Fruit fly (Drosophila melanogaster) whole organism, pupa: ENCODE results near the gene CG6171.

ENCODE experiments used
- CG8301 ChIP-seq: fragments of 200-800 bp; sonication (Bioruptor generic); optimal IDR thresholded peaks from 2 replicates; lab custom pipeline; 2018; ENCODE audit warnings: missing biosample characterization, mild to moderate bottlenecking, missing genetic modification characterization
- D1 ChIP-seq: fragments of 200-800 bp; sonication (Bioruptor generic); optimal IDR thresholded peaks from 2 replicates; lab custom pipeline; 2018; ENCODE audit warnings: missing biosample characterization, mild to moderate bottlenecking, missing genetic modification characterization, moderate library complexity

DNA sequence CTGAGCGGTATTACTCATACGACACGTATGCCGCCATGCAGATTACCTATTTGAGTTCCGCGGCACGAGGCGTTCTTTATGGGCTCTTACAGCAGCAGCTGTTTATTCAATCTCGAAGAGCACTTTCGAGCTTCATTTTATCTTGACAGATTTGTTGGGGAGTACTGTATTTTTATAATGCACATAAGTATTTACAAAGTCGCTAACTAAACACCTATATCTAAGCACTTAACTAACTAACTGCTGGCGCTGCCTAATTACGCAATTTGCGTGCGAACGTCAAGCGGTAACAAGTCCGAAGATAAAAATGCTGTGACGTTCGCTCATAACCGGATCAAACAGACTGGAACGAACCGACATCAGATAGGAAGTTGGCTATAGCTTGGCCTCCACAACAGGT lies 39.0 kb upstream of the CG6171 start:
- TF ChIP-seq CG8301 (tag; lab: Kevin White, UChicago): no peak
- no peak for TF ChIP-seq D1 (tag; lab: Kevin White, UChicago)
